Fruit fly (Drosophila melanogaster) whole organism, embryonic: Measurements from ENCODE around the gene CG43693.
A peak's percentile ranks its signal among the peaks of the same experiment; 100 is the strongest.

Experiments used
- Ada2b ChIP-seq: fragments of 200-800 bp; sonication (Bioruptor generic); IDR thresholded peaks from 2 replicates; pipeline ENCODE4 v1.3.6; 2022; ENCODE audit warnings: missing biosample characterization, missing genetic modification characterization
- Bgb ChIP-seq: fragments of 200-800 bp; sonication (Bioruptor generic); IDR thresholded peaks from 2 replicates; pipeline ENCODE4 v1.3.6; 2022; ENCODE audit warnings: missing biosample characterization, missing genetic modification characterization; ENCODE audit not compliant: partially characterized antibody
- Blimp-1 ChIP-seq: fragments of 200-800 bp; sonication (Bioruptor generic); optimal IDR thresholded peaks from 3 replicates; lab custom pipeline; 2018; ENCODE audit warnings: missing biosample characterization, missing genetic modification characterization, mild to moderate bottlenecking, moderate library complexity, missing genetic modification reagents
- BtbVII ChIP-seq: fragments of 200-800 bp; sonication (Bioruptor generic); optimal IDR thresholded peaks from 3 replicates; lab custom pipeline; 2017; ENCODE audit warnings: missing biosample characterization, mild to moderate bottlenecking, missing genetic modification characterization
- CG10209 ChIP-seq: fragments of 200-800 bp; sonication (Bioruptor generic); optimal IDR thresholded peaks from 3 replicates; lab custom pipeline; 2017; ENCODE audit warnings: missing biosample characterization, mild to moderate bottlenecking, missing genetic modification characterization, missing genetic modification reagents
- CG11456 ChIP-seq: fragments of 200-800 bp; sonication (Bioruptor generic); IDR thresholded peaks from 3 replicates; pipeline ENCODE4 v1.3.6; 2022; ENCODE audit warnings: missing biosample characterization, missing genetic modification characterization
- CG12236 ChIP-seq: fragments of 200-800 bp; sonication (Bioruptor generic); optimal IDR thresholded peaks from 2 replicates; lab custom pipeline; 2016; ENCODE audit warnings: missing biosample characterization, missing genetic modification characterization
- CG17361 ChIP-seq: fragments of 200-800 bp; sonication (Bioruptor generic); IDR thresholded peaks from 3 replicates; pipeline ENCODE4 v1.3.6; 2022; ENCODE audit warnings: missing biosample characterization, missing genetic modification characterization
- CG17802 ChIP-seq: fragments of 200-800 bp; sonication (Bioruptor generic); optimal IDR thresholded peaks from 2 replicates; lab custom pipeline; 2018; ENCODE audit warnings: missing biosample characterization, mild to moderate bottlenecking, missing genetic modification characterization, moderate library complexity
- CG17912 ChIP-seq: fragments of 200-800 bp; sonication (Bioruptor generic); optimal IDR thresholded peaks from 2 replicates; lab custom pipeline; 2018; ENCODE audit warnings: missing biosample characterization, mild to moderate bottlenecking, missing genetic modification characterization
- CG1792 ChIP-seq: fragments of 200-800 bp; sonication (Bioruptor generic); optimal IDR thresholded peaks from 2 replicates; lab custom pipeline; 2016; ENCODE audit warnings: missing biosample characterization, missing genetic modification characterization
- CG32532 ChIP-seq: fragments of 200-800 bp; sonication (Bioruptor generic); IDR thresholded peaks from 2 replicates; pipeline ENCODE4 v1.3.6; 2022; ENCODE audit warnings: missing biosample characterization, missing genetic modification characterization
- CG6813 ChIP-seq: fragments of 200-800 bp; sonication (Bioruptor generic); optimal IDR thresholded peaks from 2 replicates; lab custom pipeline; 2017; ENCODE audit warnings: missing biosample characterization, missing genetic modification characterization, mild to moderate bottlenecking, moderate library complexity, missing genetic modification reagents
- CG7745 ChIP-seq: fragments of 200-800 bp; sonication (Bioruptor generic); optimal IDR thresholded peaks from 2 replicates; lab custom pipeline; 2018; ENCODE audit warnings: missing biosample characterization, mild to moderate bottlenecking, missing genetic modification characterization, moderate library complexity
- CG9609 ChIP-seq: fragments of 200-800 bp; sonication (Bioruptor generic); optimal IDR thresholded peaks from 3 replicates; lab custom pipeline; 2016; ENCODE audit warnings: missing biosample characterization, missing genetic modification characterization
- CG9797 ChIP-seq: fragments of 200-800 bp; sonication (Bioruptor generic); optimal IDR thresholded peaks from 3 replicates; lab custom pipeline; 2018; ENCODE audit warnings: missing biosample characterization, mild to moderate bottlenecking, missing genetic modification characterization
- Dip2 ChIP-seq: fragments of 200-800 bp; sonication (Bioruptor generic); IDR thresholded peaks from 2 replicates; pipeline ENCODE4 v1.3.6; 2022; ENCODE audit warnings: missing biosample characterization, missing genetic modification characterization
- Fer1 ChIP-seq: fragments of 200-800 bp; sonication (Bioruptor generic); optimal IDR thresholded peaks from 2 replicates; lab custom pipeline; 2017; ENCODE audit warnings: missing biosample characterization, mild to moderate bottlenecking, missing genetic modification characterization
- GATAe ChIP-seq: fragments of 200-800 bp; sonication (Bioruptor generic); conservative IDR thresholded peaks from 2 replicates; pipeline ENCODE4 v1.3.6; 2022; ENCODE audit warnings: missing biosample characterization, missing genetic modification characterization
- H2.0 ChIP-seq: fragments of 200-800 bp; sonication (Bioruptor generic); IDR thresholded peaks from 2 replicates; pipeline ENCODE4 v1.3.6; 2022; ENCODE audit warnings: missing biosample characterization, missing genetic modification characterization
- HLH3B ChIP-seq: fragments of 200-800 bp; sonication (Bioruptor generic); IDR thresholded peaks from 2 replicates; pipeline ENCODE4 v1.3.6; 2022; ENCODE audit warnings: missing biosample characterization, missing genetic modification characterization
- Hr3 ChIP-seq: fragments of 200-800 bp; sonication (Bioruptor generic); optimal IDR thresholded peaks from 3 replicates; lab custom pipeline; 2016; ENCODE audit warnings: missing biosample characterization, missing genetic modification characterization
- Jarid2 ChIP-seq: fragments of 200-800 bp; sonication (Bioruptor generic); optimal IDR thresholded peaks from 3 replicates; lab custom pipeline; 2017; ENCODE audit warnings: mild to moderate bottlenecking, missing biosample characterization, missing genetic modification reagents, missing genetic modification characterization
- Lim3 ChIP-seq: fragments of 200-800 bp; sonication (Bioruptor generic); IDR thresholded peaks from 2 replicates; pipeline ENCODE4 v1.3.6; 2022; ENCODE audit warnings: missing biosample characterization, missing genetic modification characterization
- Med ChIP-seq: fragments of 200-800 bp; sonication (Bioruptor generic); peaks from one replicate; lab custom pipeline; 2016; ENCODE audit warnings: missing biosample characterization, missing genetic modification characterization, mild to moderate bottlenecking, inconsistent platforms, moderate library complexity
- Opbp ChIP-seq: fragments of 200-800 bp; sonication (Bioruptor generic); IDR thresholded peaks from 3 replicates; pipeline ENCODE4 v1.3.6; 2022; ENCODE audit warnings: missing biosample characterization, missing genetic modification characterization; ENCODE audit not compliant: partially characterized antibody
- Sox100B ChIP-seq: fragments of 200-800 bp; sonication (Bioruptor generic); optimal IDR thresholded peaks from 3 replicates; lab custom pipeline; 2018; ENCODE audit warnings: missing biosample characterization, mild to moderate bottlenecking, missing genetic modification characterization
- Taf1 ChIP-seq: fragments of 200-800 bp; sonication (Bioruptor generic); IDR thresholded peaks from 2 replicates; pipeline ENCODE4 v1.3.6; 2022; ENCODE audit warnings: missing biosample characterization, missing genetic modification characterization
- Trl ChIP-seq, 3 experiments: fragments of >200 bp in 2 of 3; fragments of 200-800 bp in 1 of 3; sonication (Bioruptor generic) in 1 of 3; optimal IDR thresholded peaks; 2 replicates in 1 of 3; 3 replicates in 2 of 3; lab custom pipeline; 2016 to 2017; ENCODE audit warnings: missing biosample characterization in 1 of 3, missing genetic modification characterization in 1 of 3
- Xbp1 ChIP-seq: fragments of 200-800 bp; sonication (Bioruptor generic); optimal IDR thresholded peaks from 3 replicates; lab custom pipeline; 2016; ENCODE audit warnings: missing biosample characterization, mild to moderate bottlenecking, missing genetic modification characterization
- bab2 ChIP-seq: fragments of 200-800 bp; sonication (Bioruptor generic); optimal IDR thresholded peaks from 2 replicates; lab custom pipeline; 2016; ENCODE audit warnings: missing biosample characterization, missing genetic modification characterization
- bbx ChIP-seq: fragments of 200-800 bp; sonication (Bioruptor generic); IDR thresholded peaks from 2 replicates; pipeline ENCODE4 v1.3.6; 2022; ENCODE audit warnings: missing biosample characterization, missing genetic modification characterization; ENCODE audit not compliant: partially characterized antibody
- chif ChIP-seq, 2 experiments: fragments of 200-800 bp; sonication (Bioruptor generic); optimal IDR thresholded peaks; 3 replicates each; lab custom pipeline; 2016; ENCODE audit warnings: missing biosample characterization in 2 of 2, missing genetic modification characterization in 2 of 2
- chinmo ChIP-seq: fragments of 200-800 bp; sonication (Bioruptor generic); IDR thresholded peaks from 4 replicates; pipeline ENCODE4 v1.3.6; 2022; ENCODE audit warnings: missing biosample characterization, missing genetic modification characterization; ENCODE audit not compliant: partially characterized antibody
- corto ChIP-seq: fragments of 200-800 bp; sonication (Bioruptor generic); optimal IDR thresholded peaks from 2 replicates; lab custom pipeline; 2016; ENCODE audit warnings: missing biosample characterization, mild to moderate bottlenecking, missing genetic modification characterization, moderate library complexity
- danr ChIP-seq: fragments of 200-800 bp; sonication (Bioruptor generic); IDR thresholded peaks from 2 replicates; pipeline ENCODE4 v1.3.6; 2022; ENCODE audit warnings: missing biosample characterization, missing genetic modification characterization
- dati ChIP-seq: fragments of 200-800 bp; sonication (Bioruptor generic); IDR thresholded peaks from 2 replicates; pipeline ENCODE4 v1.3.6; 2022; ENCODE audit warnings: missing biosample characterization, missing genetic modification characterization
- fd102C ChIP-seq: fragments of 200-800 bp; sonication (Bioruptor generic); optimal IDR thresholded peaks from 2 replicates; lab custom pipeline; 2018; ENCODE audit warnings: missing biosample characterization, mild to moderate bottlenecking, missing genetic modification characterization, moderate library complexity
- fd64A ChIP-seq: fragments of 200-800 bp; sonication (Bioruptor generic); optimal IDR thresholded peaks from 3 replicates; lab custom pipeline; 2018; ENCODE audit warnings: missing biosample characterization, mild to moderate bottlenecking, missing genetic modification characterization
- fd96Cb ChIP-seq: fragments of 200-800 bp; sonication (Bioruptor generic); optimal IDR thresholded peaks from 2 replicates; lab custom pipeline; 2018; ENCODE audit warnings: missing biosample characterization, mild to moderate bottlenecking, missing genetic modification characterization, moderate library complexity
- inv ChIP-seq: fragments of 200-800 bp; sonication (Bioruptor generic); IDR thresholded peaks from 2 replicates; pipeline ENCODE4 v1.3.6; 2022; ENCODE audit warnings: missing biosample characterization, missing genetic modification characterization; ENCODE audit not compliant: partially characterized antibody
- jumu ChIP-seq: fragments of 200-800 bp; sonication (Bioruptor generic); optimal IDR thresholded peaks from 3 replicates; lab custom pipeline; 2016; ENCODE audit warnings: missing biosample characterization, missing genetic modification characterization
- kah ChIP-seq: fragments of 200-800 bp; sonication (Bioruptor generic); optimal IDR thresholded peaks from 2 replicates; lab custom pipeline; 2018; ENCODE audit warnings: missing biosample characterization, mild to moderate bottlenecking, missing genetic modification characterization
- lab ChIP-seq: fragments of 200-800 bp; sonication (Bioruptor generic); optimal IDR thresholded peaks from 3 replicates; lab custom pipeline; 2017; ENCODE audit warnings: missing biosample characterization, missing genetic modification characterization, mild to moderate bottlenecking, moderate library complexity, missing genetic modification reagents
- lbe ChIP-seq: fragments of 200-800 bp; sonication (Bioruptor generic); optimal IDR thresholded peaks from 2 replicates; lab custom pipeline; 2016; ENCODE audit warnings: missing biosample characterization, mild to moderate bottlenecking, missing genetic modification characterization
- mam ChIP-seq: fragments of 200-800 bp; sonication (Bioruptor generic); optimal IDR thresholded peaks from 3 replicates; lab custom pipeline; 2016; ENCODE audit warnings: missing biosample characterization, missing genetic modification characterization
- nau ChIP-seq: fragments of 200-800 bp; sonication (Bioruptor generic); optimal IDR thresholded peaks from 3 replicates; lab custom pipeline; 2017; ENCODE audit warnings: missing biosample characterization, mild to moderate bottlenecking, missing genetic modification characterization, missing genetic modification reagents
- sens ChIP-seq: fragments of 200-800 bp; sonication (Bioruptor generic); peaks from one replicate; lab custom pipeline; 2016; ENCODE audit warnings: missing biosample characterization, missing genetic modification characterization
- stwl ChIP-seq: fragments of 200-800 bp; sonication (Bioruptor generic); optimal IDR thresholded peaks from 3 replicates; lab custom pipeline; 2018; ENCODE audit warnings: missing biosample characterization, mild to moderate bottlenecking, missing genetic modification characterization, moderate library complexity
- tup ChIP-seq: fragments of 200-800 bp; sonication (Bioruptor generic); optimal IDR thresholded peaks from 2 replicates; lab custom pipeline; 2016; ENCODE audit warnings: missing biosample characterization, mild to moderate bottlenecking, missing genetic modification characterization, moderate library complexity
- zfh2 ChIP-seq: fragments of 200-800 bp; sonication (Bioruptor generic); optimal IDR thresholded peaks from 2 replicates; lab custom pipeline; 2016; ENCODE audit warnings: missing biosample characterization, missing genetic modification characterization

Gene CG43693

DNA sequence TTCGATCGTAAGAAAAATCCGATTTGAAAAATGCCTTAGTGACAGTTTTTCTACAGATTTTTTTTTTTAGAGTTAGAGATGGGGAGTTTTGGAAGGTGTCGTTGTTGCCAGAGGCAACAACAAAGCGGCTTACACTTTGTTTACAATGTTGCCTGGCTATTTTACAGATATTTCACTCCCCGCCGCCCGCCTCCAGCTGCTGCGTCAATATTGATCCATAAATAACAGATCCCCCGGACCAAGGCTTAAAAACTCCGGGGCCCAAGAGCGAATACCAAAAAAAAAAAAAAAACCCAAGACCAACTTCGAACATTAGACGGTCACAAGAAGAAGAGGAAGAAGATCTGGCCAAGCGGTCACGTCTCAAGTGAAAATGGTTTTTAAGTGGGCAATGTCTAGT is 48.2 kb downstream of the CG43693 start (continued):
- TF ChIP-seq Trl (optimal IDR thresholded peaks at IDR 0.05; lab: Kevin White, UChicago) (no peak), Trl (GFP tag; optimal IDR thresholded peaks at IDR 0.05; lab: Kevin White, UChicago) (peak; percentile 22), kah (GFP tag; lab: Kevin White, UChicago) (no peak), CG17802 (tag; lab: Kevin White, UChicago) (no peak), nau (GFP tag; lab: Kevin White, UChicago) (peak; percentile 5), mam (GFP tag; lab: Kevin White, UChicago) (no peak), Taf1 (no peak), CG6813 (GFP tag; lab: Kevin White, UChicago) (peak; percentile 21), CG17361 (GFP tag; lab: Robert Waterston, UW) (no peak), CG12236 (no peak), Blimp-1 (GFP tag; lab: Kevin White, UChicago) (peak; percentile 14), CG7745 (tag; lab: Kevin White, UChicago) (no peak), BtbVII (no peak), CG9797 (GFP tag; lab: Kevin White, UChicago) (no peak), Xbp1 (GFP tag; lab: Kevin White, UChicago) (no peak), Sox100B (peak; percentile 19), Dip2 (GFP tag; lab: Robert Waterston, UW) (no peak), CG32532 (GFP tag; lab: Robert Waterston, UW) (no peak), CG17912 (peak; percentile 8), CG9609 (GFP tag; lab: Kevin White, UChicago) (no peak), CG11456 (GFP tag; lab: Robert Waterston, UW) (no peak), bbx (GFP tag; lab: Robert Waterston, UW) (no peak), Hr3 (no peak), chif (GFP tag; optimal IDR thresholded peaks at IDR 0.05; lab: Kevin White, UChicago) (no peak), Lim3 (GFP tag; lab: Robert Waterston, UW) (no peak), fd102C (GFP tag; lab: Kevin White, UChicago) (no peak), jumu (no peak), inv (GFP tag; lab: Robert Waterston, UW) (no peak), corto (GFP tag; lab: Kevin White, UChicago) (no peak), lbe (GFP tag; lab: Kevin White, UChicago) (no peak), lab (GFP tag; lab: Kevin White, UChicago) (peak; percentile 12), chinmo (no peak), CG1792 (GFP tag; lab: Kevin White, UChicago) (no peak), tup (GFP tag; lab: Kevin White, UChicago) (no peak), GATAe (GFP tag; lab: Robert Waterston, UW) (no peak), Jarid2 (GFP tag; lab: Kevin White, UChicago) (no peak), stwl (tag; lab: Kevin White, UChicago) (no peak), Med (GFP tag; lab: Kevin White, UChicago) (peak; percentile 46), danr (GFP tag; lab: Robert Waterston, UW) (no peak), fd64A (GFP tag; lab: Kevin White, UChicago) (no peak), Opbp (GFP tag; lab: Robert Waterston, UW) (no peak), Ada2b (GFP tag; lab: Robert Waterston, UW) (no peak), HLH3B (GFP tag; lab: Robert Waterston, UW) (peak; percentile 12; the same call in 1 of the 2 replicates), zfh2 (GFP tag; lab: Kevin White, UChicago) (no peak), dati (GFP tag; lab: Robert Waterston, UW) (no peak), Fer1 (GFP tag; lab: Kevin White, UChicago) (no peak), H2.0 (GFP tag; lab: Robert Waterston, UW) (no peak), Bgb (GFP tag; lab: Robert Waterston, UW) (no peak), fd96Cb (tag; lab: Kevin White, UChicago) (no peak), sens (GFP tag; lab: Kevin White, UChicago) (peak; percentile 66), bab2 (GFP tag; lab: Kevin White, UChicago) (peak; percentile 6), CG10209 (GFP tag; lab: Kevin White, UChicago) (peak; percentile 1)
